Fruit fly (Drosophila melanogaster) whole organism, embryonic: Measurements from ENCODE around the gene CG6149.

ENCODE experiments used
- Atf6 ChIP-seq: fragments of 200-800 bp; sonication (Bioruptor generic); IDR thresholded peaks from 2 replicates; pipeline ENCODE4 v1.3.6; 2022; ENCODE audit warnings: missing biosample characterization, missing genetic modification characterization
- Bgb ChIP-seq: fragments of 200-800 bp; sonication (Bioruptor generic); IDR thresholded peaks from 2 replicates; pipeline ENCODE4 v1.3.6; 2022; ENCODE audit warnings: missing biosample characterization, missing genetic modification characterization; ENCODE audit not compliant: partially characterized antibody
- CG11398 ChIP-seq: fragments of 200-800 bp; sonication (Bioruptor generic); optimal IDR thresholded peaks from 2 replicates; lab custom pipeline; 2016; ENCODE audit warnings: missing biosample characterization, missing genetic modification characterization
- CG13624 ChIP-seq: fragments of 200-800 bp; sonication (Bioruptor generic); optimal IDR thresholded peaks from 2 replicates; lab custom pipeline; 2016; ENCODE audit warnings: missing biosample characterization, missing genetic modification characterization
- CG14441 ChIP-seq: fragments of 200-800 bp; sonication (Bioruptor generic); IDR thresholded peaks from 2 replicates; pipeline ENCODE4 v1.3.6; 2022; ENCODE audit warnings: missing biosample characterization, missing genetic modification characterization
- CG14710 ChIP-seq: fragments of 200-800 bp; sonication (Bioruptor generic); optimal IDR thresholded peaks from 3 replicates; lab custom pipeline; 2019; ENCODE audit warnings: missing biosample characterization, mild to moderate bottlenecking, missing genetic modification characterization, moderate library complexity
- CG17186 ChIP-seq: fragments of 200-800 bp; sonication (Bioruptor generic); optimal IDR thresholded peaks from 3 replicates; lab custom pipeline; 2017; ENCODE audit warnings: missing biosample characterization, missing genetic modification reagents, missing genetic modification characterization
- CG17385 ChIP-seq: fragments of 200-800 bp; sonication (Bioruptor generic); optimal IDR thresholded peaks from 3 replicates; lab custom pipeline; 2018; ENCODE audit warnings: missing biosample characterization, mild to moderate bottlenecking, missing genetic modification characterization
- CG17829 ChIP-seq: fragments of 200-800 bp; optimal IDR thresholded peaks from 2 replicates; lab custom pipeline; 2019; ENCODE audit warnings: missing biosample characterization, mild to moderate bottlenecking, missing genetic modification characterization, moderate library complexity
- CG18599 ChIP-seq: fragments of 200-800 bp; sonication (Bioruptor generic); optimal IDR thresholded peaks from 3 replicates; lab custom pipeline; 2017; ENCODE audit warnings: missing biosample characterization, missing genetic modification characterization, mild to moderate bottlenecking, moderate library complexity, missing genetic modification reagents
- CG32767 ChIP-seq: fragments of 200-800 bp; sonication (Bioruptor generic); IDR thresholded peaks from 2 replicates; pipeline ENCODE4 v1.3.6; 2022; ENCODE audit warnings: missing biosample characterization, missing genetic modification characterization
- CG32772 ChIP-seq: fragments of 200-800 bp; sonication (Bioruptor generic); IDR thresholded peaks from 2 replicates; pipeline ENCODE4 v1.3.6; 2022; ENCODE audit warnings: missing biosample characterization, missing genetic modification characterization
- CG4424 ChIP-seq: fragments of 200-800 bp; sonication (Bioruptor generic); optimal IDR thresholded peaks from 3 replicates; lab custom pipeline; 2016; ENCODE audit warnings: missing biosample characterization, missing genetic modification characterization
- CG6683 ChIP-seq: fragments of 200-800 bp; sonication (Bioruptor generic); optimal IDR thresholded peaks from 2 replicates; lab custom pipeline; 2017; ENCODE audit warnings: missing biosample characterization, mild to moderate bottlenecking, missing genetic modification characterization, missing genetic modification reagents
- CG7271 ChIP-seq: fragments of 200-800 bp; sonication (Bioruptor generic); optimal IDR thresholded peaks from 2 replicates; lab custom pipeline; 2018; ENCODE audit warnings: missing biosample characterization, mild to moderate bottlenecking, missing genetic modification characterization, moderate library complexity
- CG7786 ChIP-seq: fragments of 200-800 bp; sonication (Bioruptor generic); optimal IDR thresholded peaks from 2 replicates; lab custom pipeline; 2016; ENCODE audit warnings: missing biosample characterization, missing genetic modification characterization
- CG9215 ChIP-seq: fragments of 200-800 bp; sonication (Bioruptor generic); IDR thresholded peaks from 2 replicates; pipeline ENCODE4 v1.3.6; 2022; ENCODE audit warnings: missing biosample characterization, missing genetic modification characterization
- Dip3 ChIP-seq: fragments of 200-800 bp; sonication (Bioruptor generic); optimal IDR thresholded peaks from 3 replicates; lab custom pipeline; 2016; ENCODE audit warnings: missing biosample characterization, missing genetic modification characterization
- H2.0 ChIP-seq: fragments of 200-800 bp; sonication (Bioruptor generic); IDR thresholded peaks from 2 replicates; pipeline ENCODE4 v1.3.6; 2022; ENCODE audit warnings: missing biosample characterization, missing genetic modification characterization
- HLH3B ChIP-seq: fragments of 200-800 bp; sonication (Bioruptor generic); IDR thresholded peaks from 2 replicates; pipeline ENCODE4 v1.3.6; 2022; ENCODE audit warnings: missing biosample characterization, missing genetic modification characterization
- HLH4C ChIP-seq: fragments of 200-800 bp; sonication (Bioruptor generic); IDR thresholded peaks from 3 replicates; pipeline ENCODE4 v1.3.6; 2022; ENCODE audit warnings: missing biosample characterization, missing genetic modification characterization; ENCODE audit not compliant: partially characterized antibody
- Lhr ChIP-seq: fragments of 200-800 bp; sonication (Bioruptor generic); optimal IDR thresholded peaks from 3 replicates; lab custom pipeline; 2017; ENCODE audit warnings: mild to moderate bottlenecking, missing biosample characterization, missing genetic modification reagents, missing genetic modification characterization
- Lpt ChIP-seq: fragments of >200 bp; optimal IDR thresholded peaks from 2 replicates; lab custom pipeline; 2018; ENCODE audit warnings: missing biosample characterization, missing genetic modification characterization
- NFAT ChIP-seq: fragments of 200-800 bp; sonication (Bioruptor generic); IDR thresholded peaks from 2 replicates; pipeline ENCODE4 v1.3.6; 2022; ENCODE audit warnings: missing biosample characterization, missing genetic modification characterization
- Sry-δ ChIP-seq: fragments of 200-800 bp; sonication (Bioruptor generic); optimal IDR thresholded peaks from 2 replicates; lab custom pipeline; 2016; ENCODE audit warnings: missing biosample characterization, missing genetic modification characterization
- Trl ChIP-seq, 3 experiments: fragments of >200 bp in 2 of 3; fragments of 200-800 bp in 1 of 3; sonication (Bioruptor generic) in 1 of 3; optimal IDR thresholded peaks; 2 replicates in 1 of 3; 3 replicates in 2 of 3; lab custom pipeline; 2016 to 2017; ENCODE audit warnings: missing biosample characterization in 1 of 3, missing genetic modification characterization in 1 of 3
- abd-A ChIP-seq: fragments of 200-800 bp; sonication (Bioruptor generic); optimal IDR thresholded peaks from 3 replicates; lab custom pipeline; 2019; ENCODE audit warnings: missing biosample characterization, mild to moderate bottlenecking, missing genetic modification characterization, moderate library complexity
- amos ChIP-seq: fragments of 200-800 bp; sonication (Bioruptor generic); IDR thresholded peaks from 2 replicates; pipeline ENCODE4 v1.3.6; 2022; ENCODE audit warnings: missing biosample characterization, missing genetic modification characterization; ENCODE audit not compliant: partially characterized antibody
- bigmax ChIP-seq: fragments of 200-800 bp; sonication (Bioruptor generic); optimal IDR thresholded peaks from 2 replicates; lab custom pipeline; 2018; ENCODE audit warnings: missing biosample characterization, mild to moderate bottlenecking, missing genetic modification characterization
- disco-r ChIP-seq: fragments of 200-800 bp; sonication (Bioruptor generic); optimal IDR thresholded peaks from 2 replicates; lab custom pipeline; 2016; ENCODE audit warnings: missing biosample characterization, missing genetic modification characterization
- dysf ChIP-seq: fragments of 200-800 bp; sonication (Bioruptor generic); IDR thresholded peaks from 3 replicates; pipeline ENCODE4 v1.3.6; 2022; ENCODE audit warnings: missing biosample characterization, missing genetic modification characterization
- ems ChIP-seq: fragments of 200-800 bp; sonication (Bioruptor generic); optimal IDR thresholded peaks from 3 replicates; lab custom pipeline; 2016; ENCODE audit warnings: missing biosample characterization, missing genetic modification characterization
- fd96Cb ChIP-seq: fragments of 200-800 bp; sonication (Bioruptor generic); optimal IDR thresholded peaks from 2 replicates; lab custom pipeline; 2018; ENCODE audit warnings: missing biosample characterization, mild to moderate bottlenecking, missing genetic modification characterization, moderate library complexity
- grau ChIP-seq: fragments of 200-800 bp; optimal IDR thresholded peaks from 3 replicates; lab custom pipeline; 2019; ENCODE audit warnings: missing biosample characterization, mild to moderate bottlenecking, missing genetic modification characterization, moderate library complexity
- grn ChIP-seq: fragments of 200-800 bp; sonication (Bioruptor generic); optimal IDR thresholded peaks from 3 replicates; lab custom pipeline; 2017; ENCODE audit warnings: missing biosample characterization, missing genetic modification characterization
- ham ChIP-seq: fragments of 200-800 bp; sonication (Bioruptor generic); IDR thresholded peaks from 2 replicates; pipeline ENCODE4 v1.3.6; 2022; ENCODE audit warnings: missing biosample characterization, missing genetic modification characterization
- her ChIP-seq: fragments of 200-800 bp; sonication (Bioruptor generic); optimal IDR thresholded peaks from 2 replicates; lab custom pipeline; 2016; ENCODE audit warnings: missing biosample characterization, missing genetic modification characterization
- inv ChIP-seq: fragments of 200-800 bp; sonication (Bioruptor generic); IDR thresholded peaks from 2 replicates; pipeline ENCODE4 v1.3.6; 2022; ENCODE audit warnings: missing biosample characterization, missing genetic modification characterization; ENCODE audit not compliant: partially characterized antibody
- lbe ChIP-seq: fragments of 200-800 bp; sonication (Bioruptor generic); optimal IDR thresholded peaks from 2 replicates; lab custom pipeline; 2016; ENCODE audit warnings: missing biosample characterization, mild to moderate bottlenecking, missing genetic modification characterization
- nmo ChIP-seq: fragments of 200-800 bp; sonication (Bioruptor generic); optimal IDR thresholded peaks from 2 replicates; lab custom pipeline; 2018; ENCODE audit warnings: missing biosample characterization, mild to moderate bottlenecking, missing genetic modification characterization, moderate library complexity
- p53 ChIP-seq: fragments of 200-800 bp; sonication (Bioruptor generic); optimal IDR thresholded peaks from 2 replicates; lab custom pipeline; 2016; ENCODE audit warnings: missing biosample characterization, missing genetic modification characterization
- pho ChIP-seq: fragments of 200-800 bp; sonication (Bioruptor generic); optimal IDR thresholded peaks from 2 replicates; lab custom pipeline; 2016; ENCODE audit warnings: missing biosample characterization, missing genetic modification characterization
- pita ChIP-seq: fragments of 200-800 bp; sonication (Bioruptor generic); optimal IDR thresholded peaks from 2 replicates; lab custom pipeline; 2017; ENCODE audit warnings: missing biosample characterization, mild to moderate bottlenecking, missing genetic modification characterization
- ranshi ChIP-seq: fragments of 200-800 bp; sonication (Bioruptor generic); IDR thresholded peaks from 2 replicates; pipeline ENCODE4 v1.3.6; 2022; ENCODE audit warnings: missing biosample characterization, missing genetic modification characterization
- repo ChIP-seq: fragments of 200-800 bp; sonication (Bioruptor generic); optimal IDR thresholded peaks from 2 replicates; lab custom pipeline; 2016; ENCODE audit warnings: missing biosample characterization, missing genetic modification characterization
- sr ChIP-seq: fragments of 200-800 bp; sonication (Bioruptor generic); IDR thresholded peaks from 3 replicates; pipeline ENCODE4 v1.3.6; 2022; ENCODE audit warnings: missing biosample characterization, missing genetic modification characterization
- usp ChIP-seq: fragments of >200 bp; optimal IDR thresholded peaks from 2 replicates; lab custom pipeline; 2017; ENCODE audit warnings: missing biosample characterization, missing genetic modification characterization
- vfl ChIP-seq: fragments of 200-800 bp; sonication (Bioruptor generic); optimal IDR thresholded peaks from 2 replicates; lab custom pipeline; 2016; ENCODE audit warnings: missing biosample characterization, missing genetic modification characterization
- vvl ChIP-seq: fragments of 200-800 bp; sonication (Bioruptor generic); IDR thresholded peaks from 2 replicates; pipeline ENCODE4 v1.3.6; 2022; ENCODE audit warnings: missing biosample characterization, missing genetic modification characterization
- zf30C ChIP-seq: fragments of 200-800 bp; sonication (Bioruptor generic); optimal IDR thresholded peaks from 3 replicates; lab custom pipeline; 2018; ENCODE audit warnings: missing biosample characterization, mild to moderate bottlenecking, missing genetic modification characterization

The CG6149 gene

DNA sequence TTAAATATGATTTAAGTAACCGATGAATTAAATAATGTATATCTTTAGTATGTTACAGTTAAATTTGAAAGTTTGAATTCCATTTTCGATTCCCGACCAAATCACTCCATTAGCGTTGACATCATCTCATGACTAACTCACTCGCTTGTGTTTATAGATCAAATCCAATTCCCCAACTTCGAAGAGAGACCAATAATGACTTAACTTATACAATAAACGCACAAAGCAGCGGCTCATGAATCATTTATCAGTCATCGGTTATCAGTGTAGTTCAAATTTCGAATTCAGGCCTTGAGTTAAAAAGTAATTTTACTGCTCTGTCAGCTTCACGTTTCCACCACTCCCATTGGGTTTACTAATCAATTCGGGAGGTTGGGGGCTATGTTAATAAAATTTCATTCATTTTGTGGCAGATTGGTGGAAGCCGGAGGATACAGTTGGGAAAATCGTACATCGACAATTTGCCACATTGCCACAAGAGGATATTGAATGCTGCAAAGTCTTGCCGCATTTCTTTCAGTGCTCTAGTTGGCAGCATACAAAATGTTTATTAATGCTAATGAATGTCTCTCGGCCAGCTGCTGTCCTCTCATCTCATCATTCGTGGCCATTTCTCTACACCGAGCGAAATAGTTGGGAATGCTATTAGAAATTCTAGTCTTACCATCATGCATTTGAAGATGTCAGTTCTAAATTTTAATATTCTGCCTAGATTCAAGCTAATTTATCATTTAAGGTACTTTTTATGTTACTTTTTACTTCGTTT lies 26.8 kb downstream of the CG6149 start (continued):
- TF ChIP-seq CG11398 (GFP tag; lab: Kevin White, UChicago) (no peak), Atf6 (no peak), ranshi (GFP tag; lab: Robert Waterston, UW) (0 out of 2 replicates have a peak, but pooled peaks have one; percentile 16), Lpt (GFP tag; lab: Kevin White, UChicago) (no peak), repo (GFP tag; lab: Kevin White, UChicago) (no peak), fd96Cb (peak; percentile 49), CG13624 (GFP tag; lab: Kevin White, UChicago) (peak; percentile 24), bigmax (no peak), NFAT (GFP tag; lab: Robert Waterston, UW) (no peak), H2.0 (GFP tag; lab: Robert Waterston, UW) (no peak), vfl (GFP tag; lab: Kevin White, UChicago) (no peak), CG14441 (GFP tag; lab: Robert Waterston, UW) (no peak), CG32772 (GFP tag; lab: Robert Waterston, UW) (no peak; the same call in 1 of the 2 replicates), CG17186 (GFP tag; lab: Kevin White, UChicago) (no peak), inv (GFP tag; lab: Robert Waterston, UW) (no peak), abd-A (tag; lab: Kevin White, UChicago) (peak; percentile 48), Trl (optimal IDR thresholded peaks at IDR 0.05; lab: Kevin White, UChicago) (no peak), Trl (GFP tag; optimal IDR thresholded peaks at IDR 0.05; lab: Kevin White, UChicago) (no peak), Lhr (no peak), grn (GFP tag; lab: Kevin White, UChicago) (no peak), dysf (GFP tag; lab: Robert Waterston, UW) (no peak), usp (GFP tag; lab: Kevin White, UChicago) (no peak), Dip3 (GFP tag; lab: Kevin White, UChicago) (no peak), vvl (GFP tag; lab: Robert Waterston, UW) (no peak), p53 (GFP tag; lab: Kevin White, UChicago) (no peak), CG17829 (tag; lab: Kevin White, UChicago) (no peak), HLH3B (GFP tag; lab: Robert Waterston, UW) (no peak), lbe (GFP tag; lab: Kevin White, UChicago) (no peak), Bgb (GFP tag; lab: Robert Waterston, UW) (no peak), amos (GFP tag; lab: Robert Waterston, UW) (no peak), CG14710 (tag; lab: Kevin White, UChicago) (peak; percentile 38), zf30C (GFP tag; lab: Kevin White, UChicago) (peak; percentile 18), Sry-δ (GFP tag; lab: Kevin White, UChicago) (no peak), disco-r (GFP tag; lab: Kevin White, UChicago) (no peak), CG17385 (no peak), nmo (GFP tag; lab: Kevin White, UChicago) (peak; percentile 59), CG32767 (GFP tag; lab: Robert Waterston, UW) (no peak), HLH4C (GFP tag; lab: Robert Waterston, UW) (no peak), grau (tag; lab: Kevin White, UChicago) (peak; percentile 34), CG6683 (no peak), CG9215 (GFP tag; lab: Robert Waterston, UW) (no peak), pho (no peak), sr (GFP tag; lab: Robert Waterston, UW) (no peak), pita (no peak), CG7786 (GFP tag; lab: Kevin White, UChicago) (peak; percentile 35), her (no peak), ems (GFP tag; lab: Kevin White, UChicago) (no peak), CG4424 (GFP tag; lab: Kevin White, UChicago) (peak; percentile 53), ham (GFP tag; lab: Robert Waterston, UW) (no peak), CG18599 (GFP tag; lab: Kevin White, UChicago) (peak; percentile 13), CG7271 (tag; lab: Kevin White, UChicago) (no peak)
